Worm (Caenorhabditis elegans) whole organism, late embryonic: ENCODE measurements around the gene lgc-32.

Experiments
- C08G9.2 ChIP-seq: sonication (generic microtip); optimal IDR thresholded peaks from 2 replicates; lab custom pipeline; 2016; ENCODE audit warnings: mild to moderate bottlenecking, missing genetic modification characterization, moderate library complexity, missing compliant biosample characterization
- ceh-14 ChIP-seq: sonication (generic microtip); optimal IDR thresholded peaks from 2 replicates; lab custom pipeline; 2016; ENCODE audit warnings: missing genotype, missing genetic modification characterization, missing compliant biosample characterization
- ceh-30 ChIP-seq: fragments of 150-350 bp; optimal IDR thresholded peaks from 2 replicates; lab custom pipeline; 2014; ENCODE audit warnings: missing biosample characterization, missing genetic modification characterization
- eyg-1 ChIP-seq: sonication (generic microtip); optimal IDR thresholded peaks from 2 replicates; lab custom pipeline; 2016; ENCODE audit warnings: missing genotype, missing genetic modification characterization, missing compliant biosample characterization
- madf-2 ChIP-seq: sonication (generic microtip); optimal IDR thresholded peaks from 2 replicates; lab custom pipeline; 2017; ENCODE audit warnings: missing genetic modification characterization, missing compliant biosample characterization
- pqm-1 ChIP-seq: sonication (generic microtip); optimal IDR thresholded peaks from 2 replicates; lab custom pipeline; 2016; ENCODE audit warnings: missing genetic modification characterization, missing compliant biosample characterization
- pros-1 ChIP-seq: fragments of 150-350 bp; optimal IDR thresholded peaks from 2 replicates; lab custom pipeline; 2014; ENCODE audit warnings: missing biosample characterization, missing genetic modification reagents, missing genetic modification characterization
- tbx-2 ChIP-seq: sonication (generic microtip); optimal IDR thresholded peaks from 2 replicates; lab custom pipeline; 2016; ENCODE audit warnings: missing genetic modification characterization, missing compliant biosample characterization
- unc-55 ChIP-seq: sonication (generic microtip); optimal IDR thresholded peaks from 2 replicates; lab custom pipeline; 2017; ENCODE audit warnings: missing biosample characterization, missing genetic modification reagents, missing genetic modification characterization
- ztf-16 ChIP-seq: sonication (generic microtip); optimal IDR thresholded peaks from 2 replicates; lab custom pipeline; 2017; ENCODE audit warnings: missing genetic modification characterization, missing compliant biosample characterization

- TF ChIP-seq ceh-30 (tag; lab: Kevin White, UChicago) (no peak), madf-2 (no peak), ztf-16 (no peak), pqm-1 (no peak), tbx-2 (tag; lab: Kevin White, UChicago) (no peak), ceh-14 (tag; lab: Kevin White, UChicago) (no peak), C08G9.2 (no peak), unc-55 (GFP tag; lab: Kevin White, UChicago) (no peak), pros-1 (tag; lab: Kevin White, UChicago) (no peak), eyg-1 (tag; lab: Kevin White, UChicago) (no peak)
Observed at ce11 chrX:691613-692012, 19.7 kb downstream of the lgc-32 start, which contains the start of gene ncam-1.
